Worm (Caenorhabditis elegans): ENCODE data around the gene F10G2.2.
"Not testable (repeated sequence)": the region's sequence is repeated elsewhere in the genome, so short reads cannot be mapped to it uniquely, and the experiment has no call there.

Gene F10G2.2

ce11 chrV:7326928-7327327 lies 4.0 kb upstream of the F10G2.2 start, which contains the start of gene F10G2.4:
F10G2.4 (plus strand) TSS chrV:7327228.
- no peak for TF ChIP-seq pha-4 (tag; optimal IDR thresholded peaks at IDR 0.05)
- no peak for TF ChIP-seq C38D4.7 (GFP tag; optimal IDR thresholded peaks at IDR 0.05)
- TF ChIP-seq lin-11 (tag; optimal IDR thresholded peaks at IDR 0.05) = no peak

- TF ChIP-seq pros-1 (tag; optimal IDR thresholded peaks at IDR 0.05) (no peak), T23F11.4 (GFP tag; optimal IDR thresholded peaks at IDR 0.05) (no peak)
Measured at ce11 chrV:7328092-7328491, 2.9 kb upstream of the F10G2.2 start, which contains the start of gene clec-7. clec-7 (plus strand) TSS chrV:7328392.

- TF ChIP-seq ceh-14 (tag; optimal IDR thresholded peaks at IDR 0.05) = no peak
- no peak for TF ChIP-seq tbx-7 (tag; optimal IDR thresholded peaks at IDR 0.05)
- TF ChIP-seq ceh-19 (GFP tag; optimal IDR thresholded peaks at IDR 0.05) = no peak
- TF ChIP-seq ceh-24 (tag; optimal IDR thresholded peaks at IDR 0.05) = no peak
- no peak for TF ChIP-seq ttx-3 (tag; optimal IDR thresholded peaks at IDR 0.05)
- TF ChIP-seq tbx-2 (tag; optimal IDR thresholded peaks at IDR 0.05) = no peak
- TF ChIP-seq elt-4 (tag; optimal IDR thresholded peaks at IDR 0.05) = no peak
- TF ChIP-seq odd-2 (tag; optimal IDR thresholded peaks at IDR 0.05) = no peak
- no peak for TF ChIP-seq ceh-31 (tag; optimal IDR thresholded peaks at IDR 0.05)
- no peak for TF ChIP-seq ceh-2 (tag; optimal IDR thresholded peaks at IDR 0.05)
- no peak for TF ChIP-seq Y22D7AL.16 (tag; optimal IDR thresholded peaks at IDR 0.05)
- no peak for TF ChIP-seq pha-2 (tag; optimal IDR thresholded peaks at IDR 0.05)
- no peak for TF ChIP-seq ceh-22 (tag; optimal IDR thresholded peaks at IDR 0.05)
- no peak for TF ChIP-seq pag-3 (tag; optimal IDR thresholded peaks at IDR 0.05; ENCODE audit: borderline replicate concordance)
Measured at ce11 chrV:7332253-7332652, 1.3 kb downstream of the F10G2.2 start, which contains the start of gene F10G2.1. F10G2.1 (plus strand) TSS chrV:7332553.

- not testable (repeated sequence) for TF ChIP-seq hlh-13 (GFP tag; optimal IDR thresholded peaks at IDR 0.05); madf-2 (tag; optimal IDR thresholded peaks at IDR 0.05); sox-2 (GFP tag; IDR thresholded peaks at IDR 0.05)
Measured at ce11 chrV:7337218-7337617, 6.2 kb downstream of the F10G2.2 start, which contains the start of gene F10G2.7. F10G2.7 (minus strand) TSS chrV:7337318.

ce11 chrV:7339831-7340230 lies 8.9 kb downstream of the F10G2.2 start, which contains the start of gene srh-187:
srh-187 (minus strand) TSS chrV:7339931.
- TF ChIP-seq odd-2 (tag; optimal IDR thresholded peaks at IDR 0.05) = no peak
- TF ChIP-seq Y22D7AL.16 (tag; optimal IDR thresholded peaks at IDR 0.05) = no peak
- TF ChIP-seq ceh-48 (tag; optimal IDR thresholded peaks at IDR 0.05) = no peak
- no peak for TF ChIP-seq ceh-31 (tag; optimal IDR thresholded peaks at IDR 0.05)
- no peak for TF ChIP-seq ztf-16 (tag; optimal IDR thresholded peaks at IDR 0.05)
- no peak for TF ChIP-seq pax-1 (tag; optimal IDR thresholded peaks at IDR 0.05)
- no peak for TF ChIP-seq hlh-8 (tag; optimal IDR thresholded peaks at IDR 0.05)
- no peak for TF ChIP-seq ceh-24 (tag; optimal IDR thresholded peaks at IDR 0.05)
- no peak for TF ChIP-seq C38D4.7 (GFP tag; optimal IDR thresholded peaks at IDR 0.05)
- TF ChIP-seq sdc-2 (tag; optimal IDR thresholded peaks at IDR 0.05) = no peak
- TF ChIP-seq eyg-1 (tag; optimal IDR thresholded peaks at IDR 0.05) = no peak
- no peak for TF ChIP-seq pag-3 (tag; optimal IDR thresholded peaks at IDR 0.05; ENCODE audit: borderline replicate concordance)
- TF ChIP-seq C08G9.2 (tag; optimal IDR thresholded peaks at IDR 0.05) = no peak
- no peak for TF ChIP-seq ceh-14 (tag; optimal IDR thresholded peaks at IDR 0.05)
- TF ChIP-seq ceh-2 (tag; optimal IDR thresholded peaks at IDR 0.05) = no peak
- TF ChIP-seq hlh-6 (tag; optimal IDR thresholded peaks at IDR 0.05) = no peak
- no peak for TF ChIP-seq pqm-1 (tag; optimal IDR thresholded peaks at IDR 0.05)
- TF ChIP-seq lim-6 (tag; optimal IDR thresholded peaks at IDR 0.05) = no peak
- no peak for TF ChIP-seq ref-2 (tag; optimal IDR thresholded peaks at IDR 0.05)
- no peak for TF ChIP-seq hlh-30 (tag; optimal IDR thresholded peaks at IDR 0.05; ENCODE audit: insufficient read depth)

Measured in whole organism, late embryonic.